Worm (Caenorhabditis elegans): ENCODE measurements around the gene lys-4.

lys-4 gene

DNA sequence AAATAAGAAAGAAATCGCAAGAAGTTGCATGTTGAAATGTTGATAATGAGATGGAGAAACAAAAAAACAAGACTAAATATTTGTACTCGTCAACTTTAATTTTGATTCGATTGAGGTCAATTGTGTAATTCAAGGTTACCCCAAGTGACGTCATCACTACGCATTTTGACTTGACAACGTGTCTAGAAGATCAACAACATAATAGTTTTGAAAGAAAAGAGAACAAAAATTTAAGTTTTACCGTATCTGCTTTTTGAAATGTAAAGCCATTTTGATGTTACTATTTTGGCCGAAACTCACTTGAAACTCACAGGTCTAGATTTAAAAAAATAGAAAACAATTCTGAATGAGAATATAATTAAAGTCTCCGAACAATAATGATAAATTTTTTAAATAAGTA is 2.1 kb downstream of the lys-4 start, which contains the start of gene dsl-5:
TSS of gene dsl-5 (minus strand) at position 101 of the 400 bp plus-strand sequence.
- no peak for TF ChIP-seq madf-9 (GFP tag; conservative IDR thresholded peaks at IDR 0.05)
- no peak for TF ChIP-seq fos-1 (tag; optimal IDR thresholded peaks at IDR 0.05)
- no peak for TF ChIP-seq ztf-11 (tag; optimal IDR thresholded peaks at IDR 0.05)
- TF ChIP-seq ZK546.5 (tag; optimal IDR thresholded peaks at IDR 0.05) = no peak
- no peak for TF ChIP-seq nhr-48 (tag; optimal IDR thresholded peaks at IDR 0.05)
- no peak for TF ChIP-seq arid-1 (GFP tag; conservative IDR thresholded peaks at IDR 0.05)

DNA sequence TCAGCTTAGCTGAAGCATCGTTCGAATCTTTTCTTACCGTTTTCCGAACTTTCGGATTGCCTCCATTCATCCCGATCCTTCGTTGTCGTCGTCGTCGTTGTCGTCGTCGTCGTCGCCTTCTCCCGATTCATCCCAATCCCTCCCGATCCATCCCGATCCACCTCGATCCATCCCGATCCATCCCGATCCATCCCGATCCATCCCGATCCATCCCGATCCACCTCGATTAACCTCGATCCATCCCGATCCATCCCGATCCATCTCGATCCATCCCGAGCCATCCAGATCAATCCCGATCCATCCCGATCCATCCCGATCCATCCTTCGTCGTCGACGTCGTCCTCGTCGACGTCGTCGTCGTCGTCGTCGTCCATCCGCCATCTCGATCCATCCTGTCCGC is 6.4 kb downstream of the lys-4 start:
- peak; percentile 60; the same call in 1 of the 2 replicates for TF ChIP-seq mxl-2 (GFP tag; conservative IDR thresholded peaks at IDR 0.05)
- TF ChIP-seq set-16 (GFP tag; IDR thresholded peaks at IDR 0.05) = peak; percentile 97
- TF ChIP-seq egl-43 (GFP tag; IDR thresholded peaks at IDR 0.05) = peak; percentile 63; the same call in 1 of the 2 replicates

- TF ChIP-seq zip-2 (tag; optimal IDR thresholded peaks at IDR 0.05) (no peak), mxl-3 (GFP tag; optimal IDR thresholded peaks at IDR 0.05) (peak; percentile 78), F37D6.2 (tag; optimal IDR thresholded peaks at IDR 0.05) (no peak), lin-1 (GFP tag; IDR thresholded peaks at IDR 0.05) (no peak), aha-1 (tag) (no peak), rbr-2 (tag; optimal IDR thresholded peaks at IDR 0.05) (peak; percentile 15), pqm-1 (tag; optimal IDR thresholded peaks at IDR 0.05) (no peak), mdl-1 (tag; optimal IDR thresholded peaks at IDR 0.05) (peak in 1 of 2 experiments; percentile 77), gei-8 (GFP tag; optimal IDR thresholded peaks at IDR 0.05) (no peak), hlh-30 (tag; optimal IDR thresholded peaks at IDR 0.05; ENCODE audit: insufficient read depth) (peak; percentile 82), set-16 (GFP tag; IDR thresholded peaks at IDR 0.05) (no peak), pha-4 (GFP tag; IDR thresholded peaks at IDR 0.05) (no peak), pha-4 (tag; optimal IDR thresholded peaks at IDR 0.05) (peak; percentile 51), mep-1 (tag; optimal IDR thresholded peaks at IDR 0.05) (peak; percentile 76), F10B5.3 (tag; optimal IDR thresholded peaks at IDR 0.05) (no peak), nhr-111 (GFP tag; optimal IDR thresholded peaks at IDR 0.05) (no peak), unc-130 (GFP tag; optimal IDR thresholded peaks at IDR 0.05) (peak; percentile 59), lin-39 (tag; optimal IDR thresholded peaks at IDR 0.05) (no peak), lir-3 (tag; optimal IDR thresholded peaks at IDR 0.05) (no peak), ceh-28 (tag; optimal IDR thresholded peaks at IDR 0.05) (no peak), daf-16 (GFP tag; optimal IDR thresholded peaks at IDR 0.05) (no peak), daf-16 (tag; optimal IDR thresholded peaks at IDR 0.05) (peak; percentile 57), hif-1 (tag; optimal IDR thresholded peaks at IDR 0.05) (peak in 1 of 2 experiments; percentile 2), lin-38 (GFP tag; IDR thresholded peaks at IDR 0.05) (peak; percentile 51), snpc-1.2 (GFP tag; IDR thresholded peaks at IDR 0.05) (no peak), nhr-28 (tag; optimal IDR thresholded peaks at IDR 0.05) (peak; percentile 31), mes-2 (tag; optimal IDR thresholded peaks at IDR 0.05; ENCODE audit: poor library complexity, severe bottlenecking) (peak; percentile 83), lsy-2 (tag; optimal IDR thresholded peaks at IDR 0.05) (peak in 1 of 2 experiments; percentile 72), lin-13 (GFP tag; optimal IDR thresholded peaks at IDR 0.05) (no peak), nhr-6 (tag; optimal IDR thresholded peaks at IDR 0.05) (peak; percentile 31), T20F7.1 (GFP tag; optimal IDR thresholded peaks at IDR 0.05) (peak; percentile 3), ctbp-1 (GFP tag; IDR thresholded peaks at IDR 0.05) (no peak), lin-15B (tag; optimal IDR thresholded peaks at IDR 0.05) (no peak), zip-11 (GFP tag; IDR thresholded peaks at IDR 0.05) (no peak), hlh-11 (tag; optimal IDR thresholded peaks at IDR 0.05) (peak; percentile 44), fos-1 (tag; optimal IDR thresholded peaks at IDR 0.05) (no peak), dve-1 (tag; optimal IDR thresholded peaks at IDR 0.05; ENCODE audit: insufficient read depth) (peak; percentile 74), dpl-1 (GFP tag; optimal IDR thresholded peaks at IDR 0.05) (peak; percentile 46), nhr-77 (tag; optimal IDR thresholded peaks at IDR 0.05) (peak; percentile 27)
These were observed 18.1 kb downstream of the lys-4 start, which contains the start of the genes ragc-1 and Y24F12A.1 for ce11 chrIV:11604909-11605308. Gene ragc-1 (minus strand): TSS chrIV:11604933. Gene Y24F12A.1 (plus strand): TSS chrIV:11605254.

Measured in whole organism, L4 larva.